Fruit fly (Drosophila melanogaster) whole organism, larva: ENCODE results near the gene Sas-6.

Experiments used
- noc ChIP-seq: fragments of 200-800 bp; sonication (Bioruptor generic); optimal IDR thresholded peaks from 3 replicates; lab custom pipeline; 2019; ENCODE audit warnings: missing biosample characterization, mild to moderate bottlenecking, missing genetic modification characterization, moderate library complexity

The Sas-6 gene

DNA sequence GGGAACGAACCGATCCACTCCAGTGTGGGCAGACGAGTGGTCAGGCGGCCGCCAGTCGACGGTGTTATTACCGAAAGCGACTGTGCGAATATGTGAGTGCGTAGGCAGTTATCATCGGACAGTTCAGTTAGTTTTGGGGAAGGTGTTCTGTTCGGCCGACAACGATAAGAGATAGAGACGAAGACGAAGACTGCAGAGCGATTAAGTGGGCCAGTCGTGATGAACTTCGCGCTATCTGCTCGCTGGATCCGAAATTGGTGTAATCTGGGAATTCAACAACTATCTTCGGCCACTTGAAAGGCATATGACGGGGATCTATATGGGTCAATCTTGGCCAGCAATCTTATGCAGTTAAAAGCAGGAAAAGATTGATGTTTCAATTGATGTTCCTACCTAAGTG, 14.0 kb downstream of the Sas-6 start, which contains the start of gene CG7912:
Gene CG7912 (minus strand): TSS at position 17 of the 400 bp plus-strand sequence.
- TF ChIP-seq noc: no peak

- TF ChIP-seq noc: peak; percentile 71
Observed at dm6 chr3R:30012602-30013489, 17.7 kb downstream of the Sas-6 start.

DNA sequence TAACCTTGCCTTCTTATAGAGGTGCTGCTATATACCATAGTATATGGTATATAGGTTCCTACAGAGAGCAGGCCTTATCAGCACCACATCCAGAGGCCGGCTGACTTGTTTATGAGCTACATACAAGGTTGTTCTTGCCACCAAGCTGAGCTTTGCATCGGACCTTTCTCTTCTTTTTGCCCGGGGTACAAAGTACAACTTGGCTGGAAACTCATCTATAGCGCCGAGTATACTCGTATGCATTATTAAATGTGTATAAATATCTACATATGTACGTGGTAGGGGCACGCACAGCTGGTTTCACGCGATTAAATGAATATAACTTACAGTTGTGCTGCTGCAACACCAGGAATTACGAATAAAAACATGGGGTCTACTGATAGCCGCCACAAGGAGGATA, 18.8 kb downstream of the Sas-6 start:
- no peak for TF ChIP-seq noc

- no peak for TF ChIP-seq noc
Observed at dm6 chr3R:30014480-30014879, 19.3 kb downstream of the Sas-6 start.

DNA sequence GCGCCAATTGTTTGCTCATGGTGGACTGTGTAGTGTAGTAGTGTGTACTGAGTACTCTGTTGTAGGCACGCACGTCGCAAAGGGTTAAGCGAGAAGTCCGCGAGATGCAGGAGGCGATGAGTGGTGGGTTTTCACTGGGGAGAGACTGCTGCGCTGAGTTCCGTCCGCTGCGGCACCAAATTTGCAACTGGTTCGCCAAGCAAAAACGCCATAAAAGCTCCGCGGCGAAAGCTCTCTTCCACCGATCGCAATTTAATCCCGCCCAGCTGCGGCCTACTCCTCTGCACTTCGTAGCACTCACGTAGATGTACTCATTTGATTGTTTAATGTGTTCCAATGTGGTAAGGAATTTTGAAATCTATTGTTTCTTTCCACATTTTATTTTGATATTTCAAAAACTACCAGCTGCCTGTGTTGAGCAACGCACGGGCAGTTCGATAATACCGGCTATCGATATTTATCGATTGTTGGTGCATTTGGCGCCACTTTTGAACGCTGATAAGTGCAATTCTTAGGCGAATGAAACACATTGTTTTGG, 19.9 kb downstream of the Sas-6 start, which contains the start of gene CG7920:
Gene CG7920 (minus strand): TSS at position 308 of the 538 bp plus-strand sequence.
- TF ChIP-seq noc: peak; percentile 42

- no peak for TF ChIP-seq noc
Observed at dm6 chr3R:30021009-30021408, 25.9 kb downstream of the Sas-6 start.

DNA sequence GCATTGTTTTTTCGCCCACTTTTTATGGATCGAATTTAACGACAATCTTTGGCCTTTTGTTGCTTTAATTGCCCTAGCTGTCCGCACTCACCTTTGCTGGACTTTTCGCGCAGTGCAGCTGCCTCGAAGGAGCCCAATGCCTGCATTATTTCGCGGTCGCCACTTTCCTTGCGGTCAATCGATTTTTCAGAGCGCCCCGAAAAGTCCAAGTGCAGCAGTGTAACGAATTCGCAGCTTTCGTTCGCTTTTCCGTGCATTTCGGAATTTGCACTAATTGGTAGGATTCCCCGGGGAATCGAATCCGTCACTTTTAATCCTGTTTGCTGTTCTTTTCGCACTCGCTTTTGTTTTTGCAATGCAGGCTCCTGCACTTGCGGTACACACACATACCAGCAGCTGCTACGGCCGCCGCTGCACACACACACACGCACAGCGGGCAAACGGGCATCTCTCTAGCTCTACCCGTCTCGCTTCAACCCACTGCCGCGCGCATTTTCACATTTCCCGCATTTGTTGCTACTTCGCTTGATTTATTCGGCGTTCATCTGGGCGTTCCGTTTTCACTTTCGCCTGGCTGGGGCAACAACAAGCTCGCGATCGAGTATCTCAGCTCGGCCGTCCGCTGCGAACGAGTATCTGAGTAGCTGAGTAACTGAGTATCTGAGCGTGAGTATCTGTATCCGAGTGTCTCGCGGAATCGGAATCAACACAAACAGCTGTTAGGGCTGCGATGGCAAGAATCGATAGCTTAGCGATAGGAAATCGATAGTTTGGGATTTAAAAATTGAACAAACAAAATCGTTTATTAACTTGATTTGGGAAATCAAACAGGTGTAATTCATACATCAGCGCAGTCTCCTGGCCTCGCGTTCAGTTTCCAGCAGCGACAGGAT, 26.6 kb downstream of the Sas-6 start, which contains the start of gene Mgat2:
Gene Mgat2 (minus strand): TSS at position 663 of the 893 bp plus-strand sequence.
- no peak for TF ChIP-seq noc

dm6 chr3R:30022452-30023028, 27.4 kb downstream of the Sas-6 start, which contains the start of the genes RpS28a and Axn:
TSS of gene RpS28a (minus strand) at chr3R:30022648.
TSS of gene Axn (plus strand) at chr3R:30022842.
- TF ChIP-seq noc: no peak

- TF ChIP-seq noc: no peak
Observed at dm6 chr3R:30023445-30023844, 28.3 kb downstream of the Sas-6 start.

DNA sequence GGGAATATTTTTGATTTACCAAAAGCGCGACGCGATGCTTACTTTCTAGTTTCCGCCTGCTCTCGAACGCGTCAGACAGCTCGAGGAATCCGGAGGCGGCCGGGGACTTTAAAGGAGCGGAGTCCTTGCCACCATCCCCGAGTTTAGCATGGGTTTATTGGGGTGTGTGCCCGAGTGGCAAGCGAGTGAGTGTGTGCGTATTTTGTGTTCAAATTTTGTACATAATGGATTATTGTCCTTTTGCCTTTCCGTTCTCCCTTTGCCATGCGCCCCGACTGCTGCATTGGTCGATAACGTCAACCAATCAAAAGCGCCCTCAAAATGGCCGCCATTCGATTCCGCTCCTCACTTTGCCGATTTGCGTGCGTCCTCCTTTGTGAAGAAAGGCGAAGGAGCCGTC, 34.9 kb downstream of the Sas-6 start:
- no peak for TF ChIP-seq noc

DNA sequence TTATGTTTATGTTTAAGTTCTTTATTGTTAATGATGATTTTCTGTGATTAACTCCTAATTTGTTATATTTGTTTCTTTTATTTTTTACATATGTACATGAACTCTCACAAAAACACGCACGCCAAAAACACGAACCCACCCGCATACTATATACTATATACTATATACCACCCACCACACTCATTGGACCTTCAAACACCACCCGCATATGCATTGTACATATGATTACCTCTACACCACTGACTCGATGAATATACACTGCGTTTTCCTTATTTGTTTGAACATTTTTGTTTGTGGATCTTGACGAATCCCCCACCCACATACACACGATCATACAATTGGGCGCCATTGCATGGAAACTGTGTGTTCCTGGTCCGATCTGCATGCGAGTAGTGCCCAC, 37.1 kb downstream of the Sas-6 start:
- no peak for TF ChIP-seq noc

- TF ChIP-seq noc: no peak
Observed at dm6 chr3R:30036609-30037008, 41.5 kb downstream of the Sas-6 start, which contains the start of gene ZIPIC. TSS of gene ZIPIC (minus strand) at chr3R:30036870.

DNA sequence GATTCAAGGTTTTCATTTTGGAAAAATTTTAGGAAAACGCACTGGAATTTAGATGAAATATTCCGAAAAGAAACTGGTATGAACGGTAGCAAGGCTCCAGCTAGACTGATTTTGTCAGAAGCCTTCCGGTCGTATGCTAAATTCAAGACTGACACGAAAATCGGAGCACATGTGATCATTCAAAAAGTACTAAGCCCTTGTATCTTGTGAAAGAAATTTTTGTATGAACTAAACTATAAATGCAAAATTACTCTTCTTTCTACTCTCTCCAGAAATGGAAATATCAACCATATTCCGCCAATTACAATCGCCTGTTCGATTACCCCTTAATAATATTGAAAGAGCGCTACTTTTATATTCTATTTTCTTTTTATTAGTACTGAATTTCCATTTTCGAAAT, 42.5 kb downstream of the Sas-6 start, which contains the start of gene ocn:
Gene ocn (minus strand): TSS at position 101 of the 400 bp plus-strand sequence.
- no peak for TF ChIP-seq noc

DNA sequence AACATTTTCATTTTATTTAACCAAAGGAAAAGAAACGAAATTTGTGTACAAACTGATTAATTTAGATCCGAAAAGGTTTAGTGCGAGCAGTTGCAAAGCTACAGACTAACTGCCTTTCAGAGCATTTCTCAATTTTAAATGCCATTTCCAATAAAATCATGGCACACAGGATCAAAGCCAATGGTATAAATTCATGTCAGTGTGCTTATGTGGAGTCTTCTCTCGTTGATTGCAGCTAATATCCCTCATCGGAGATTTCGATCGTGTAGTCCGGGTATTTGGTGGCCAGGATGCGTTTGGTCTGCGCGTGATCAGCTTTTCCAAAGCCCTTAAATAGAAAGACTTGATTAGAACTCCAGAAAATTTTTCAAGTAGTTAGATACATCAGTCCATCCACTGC, 43.5 kb downstream of the Sas-6 start, which contains the start of gene janB:
Gene janB (minus strand): TSS at position 101 of the 400 bp plus-strand sequence.
- no peak for TF ChIP-seq noc

DNA sequence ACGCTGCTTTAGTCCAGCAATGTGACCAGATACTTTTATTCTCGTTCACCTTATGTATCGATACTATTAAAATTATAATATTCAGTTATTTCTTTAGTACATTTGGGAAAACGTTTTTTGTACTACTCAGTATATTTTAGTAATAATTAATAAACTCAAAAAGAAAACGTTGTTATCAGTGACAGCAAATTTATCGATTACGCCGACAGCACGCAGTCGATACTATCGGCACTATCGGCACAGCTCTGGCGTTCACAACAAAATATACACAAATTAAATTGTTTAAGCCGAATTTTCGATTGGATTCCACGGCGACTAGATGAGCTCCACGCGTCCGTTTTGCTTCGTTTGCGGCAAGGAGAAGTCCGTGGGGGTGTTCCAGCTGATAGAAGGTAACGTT, 44.3 kb downstream of the Sas-6 start, which contains the start of the genes janA, Sry-alpha and Sry-beta:
Gene janA (minus strand): TSS at position 40 of the 400 bp plus-strand sequence.
Gene Sry-alpha (plus strand): TSS at position 226 of the 400 bp plus-strand sequence.
Gene Sry-beta (plus strand): TSS at position 226 of the 400 bp plus-strand sequence.
- TF ChIP-seq noc: no peak

- TF ChIP-seq noc: no peak
Observed at dm6 chr3R:30040879-30041278, 45.7 kb downstream of the Sas-6 start.
